Fruit fly (Drosophila melanogaster): ENCODE data around the gene ninaA.

ninaA gene

dm6 chr2L:850727-851257, 26.3 kb upstream of the ninaA start, which contains the start of gene drongo (continued):
- no peak for TF ChIP-seq Spps (tag; optimal IDR thresholded peaks at IDR 0.05)
- no peak for TF ChIP-seq D (optimal IDR thresholded peaks at IDR 0.05)
- TF ChIP-seq D (GFP tag; optimal IDR thresholded peaks at IDR 0.05): no peak
- TF ChIP-seq vvl (GFP tag; IDR thresholded peaks at IDR 0.05): peak; percentile 59; the same call in 1 of the 2 replicates
- TF ChIP-seq Sry-δ (GFP tag; optimal IDR thresholded peaks at IDR 0.05): peak; percentile 61
- TF ChIP-seq Vsx1 (GFP tag; optimal IDR thresholded peaks at IDR 0.05): peak; percentile 9
- TF ChIP-seq odd (GFP tag; optimal IDR thresholded peaks at IDR 0.05): peak; percentile 59
- TF ChIP-seq amos (GFP tag; IDR thresholded peaks at IDR 0.05; ENCODE audit: partially characterized antibody): peak; percentile 58; the same call in 1 of the 2 replicates
- peak; percentile 32; the same call in 1 of the 2 replicates for TF ChIP-seq CG17328 (GFP tag; IDR thresholded peaks at IDR 0.05)
- peak; percentile 43 for TF ChIP-seq HLH4C (GFP tag; IDR thresholded peaks at IDR 0.05; ENCODE audit: partially characterized antibody)
- peak; percentile 94 for TF ChIP-seq CG15479 (GFP tag; optimal IDR thresholded peaks at IDR 0.05)
- peak; percentile 68 for TF ChIP-seq CG15601 (tag; optimal IDR thresholded peaks at IDR 0.05)
- peak; percentile 52; the same call in 1 of the 2 replicates for TF ChIP-seq sna (GFP tag; IDR thresholded peaks at IDR 0.05; ENCODE audit: partially characterized antibody)
- TF ChIP-seq gcm2 (GFP tag; optimal IDR thresholded peaks at IDR 0.05): no peak
- TF ChIP-seq fd64A (GFP tag; optimal IDR thresholded peaks at IDR 0.05): peak; percentile 45
- peak; percentile 27 for TF ChIP-seq Hsf (GFP tag; optimal IDR thresholded peaks at IDR 0.05)
- peak; percentile 38; the same call in 1 of the 2 replicates for TF ChIP-seq CG14014 (GFP tag; IDR thresholded peaks at IDR 0.05)
- peak; percentile 77 for TF ChIP-seq HmgZ (tag; optimal IDR thresholded peaks at IDR 0.05)
- peak; percentile 83 for TF ChIP-seq kah (GFP tag; optimal IDR thresholded peaks at IDR 0.05)
- TF ChIP-seq CG8359 (GFP tag; optimal IDR thresholded peaks at IDR 0.05; ENCODE audit: borderline replicate concordance): no peak
- TF ChIP-seq abd-A (tag; optimal IDR thresholded peaks at IDR 0.05): peak; percentile 50
- TF ChIP-seq CG18764 (GFP tag; optimal IDR thresholded peaks at IDR 0.05): no peak
- peak; percentile 47; the same call in 1 of the 2 replicates for TF ChIP-seq CG5953 (GFP tag; IDR thresholded peaks at IDR 0.05)
- TF ChIP-seq nerfin-1 (tag; optimal IDR thresholded peaks at IDR 0.05): peak; percentile 95
- TF ChIP-seq CG2120 (GFP tag; optimal IDR thresholded peaks at IDR 0.05): peak; percentile 50
- TF ChIP-seq Fer2 (tag; optimal IDR thresholded peaks at IDR 0.05): no peak
- no peak for TF ChIP-seq Lpt (GFP tag; optimal IDR thresholded peaks at IDR 0.05)
- TF ChIP-seq fru (optimal IDR thresholded peaks at IDR 0.05): no peak
- peak; percentile 95 for TF ChIP-seq Dp (GFP tag; optimal IDR thresholded peaks at IDR 0.05)
- peak; percentile 57 for TF ChIP-seq CG34376 (GFP tag; optimal IDR thresholded peaks at IDR 0.05)
- TF ChIP-seq CG6689 (GFP tag; IDR thresholded peaks at IDR 0.05): no peak
- peak; percentile 86 for TF ChIP-seq sens (GFP tag)
- TF ChIP-seq onecut (GFP tag; IDR thresholded peaks at IDR 0.05): peak; percentile 50
- no peak for TF ChIP-seq CG1832 (GFP tag; optimal IDR thresholded peaks at IDR 0.05)
- no peak for TF ChIP-seq h (optimal IDR thresholded peaks at IDR 0.05)
- TF ChIP-seq NK7.1 (GFP tag; optimal IDR thresholded peaks at IDR 0.05): no peak
- peak; percentile 7 for TF ChIP-seq bcd (GFP tag; optimal IDR thresholded peaks at IDR 0.05)
- peak; percentile 65 for TF ChIP-seq bbx (GFP tag; IDR thresholded peaks at IDR 0.05; ENCODE audit: partially characterized antibody)
- TF ChIP-seq CG10979 (tag; optimal IDR thresholded peaks at IDR 0.05): no peak
- peak; percentile 25; the same call in 1 of the 2 replicates for TF ChIP-seq hbn (GFP tag; IDR thresholded peaks at IDR 0.05; ENCODE audit: partially characterized antibody)
- peak; percentile 37 for TF ChIP-seq phol (tag; optimal IDR thresholded peaks at IDR 0.05)
- TF ChIP-seq CG33213 (GFP tag; optimal IDR thresholded peaks at IDR 0.05): peak; percentile 75
- peak; percentile 50; the same call in 1 of the 2 replicates for TF ChIP-seq tna (GFP tag; IDR thresholded peaks at IDR 0.05; ENCODE audit: partially characterized antibody)
- peak; percentile 43 for TF ChIP-seq stwl (tag; optimal IDR thresholded peaks at IDR 0.05)
- peak; percentile 85 for TF ChIP-seq gro (GFP tag; optimal IDR thresholded peaks at IDR 0.05)
- no peak for TF ChIP-seq Oaz (GFP tag; IDR thresholded peaks at IDR 0.05)
- TF ChIP-seq sob (GFP tag; IDR thresholded peaks at IDR 0.05): peak; percentile 63
- TF ChIP-seq mirr (GFP tag; optimal IDR thresholded peaks at IDR 0.05): peak; percentile 64
- TF ChIP-seq CG7556 (GFP tag; optimal IDR thresholded peaks at IDR 0.05): peak; percentile 4
- TF ChIP-seq Hr78 (GFP tag; optimal IDR thresholded peaks at IDR 0.05): peak in 1 of 2 experiments; percentile 46

All from whole organism, embryonic.